Worm (Caenorhabditis elegans): ENCODE measurements around the gene F53F4.18.

F53F4.18 gene

DNA sequence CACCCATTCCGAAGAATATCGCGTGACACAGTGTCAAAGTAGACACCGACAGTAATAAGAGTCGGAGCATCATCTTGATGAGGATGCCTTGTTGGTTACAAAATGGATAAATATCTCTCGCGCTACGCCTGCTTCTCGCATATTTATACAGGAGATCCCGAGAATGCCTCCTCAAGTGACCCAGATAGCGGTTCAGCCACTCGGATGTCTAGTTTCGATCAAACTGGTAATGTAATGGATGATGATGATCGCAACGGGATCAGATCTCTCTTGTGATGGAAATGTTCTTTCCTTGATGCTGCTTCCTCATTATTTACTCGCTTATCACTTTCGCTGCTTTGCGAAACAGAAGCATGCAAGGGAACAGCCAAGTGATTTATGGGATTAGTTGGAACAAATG is 26.1 kb upstream of the F53F4.18 start, which contains the start of gene grl-17:
Gene grl-17 (minus strand): TSS at position 101 of the 400 bp plus-strand sequence.
- TF ChIP-seq hlh-11 (tag; optimal IDR thresholded peaks at IDR 0.05) (no peak), unc-62 (GFP tag; optimal IDR thresholded peaks at IDR 0.05 in 1 of 2) (peak in 1 of 2 experiments; percentile 87), unc-62 (tag; optimal IDR thresholded peaks at IDR 0.05) (no peak)

DNA sequence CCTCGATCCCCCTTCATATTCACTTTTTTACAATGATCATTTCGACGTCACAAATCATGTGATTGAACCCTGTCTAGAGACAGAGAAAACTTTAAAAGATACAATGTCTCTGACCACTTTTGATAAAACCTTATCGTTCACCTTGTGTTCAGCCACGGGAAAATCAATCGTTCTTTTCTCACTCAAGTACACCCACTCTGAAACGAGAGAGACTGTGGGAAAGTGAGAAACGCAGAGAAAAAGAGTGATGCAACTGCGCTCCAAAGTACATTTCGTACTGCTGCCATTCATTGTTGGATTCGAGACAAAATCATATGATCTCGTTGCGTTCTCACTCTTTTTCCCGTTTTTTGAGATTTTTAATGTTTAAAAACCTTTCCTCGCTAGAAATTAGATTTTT is 24.7 kb upstream of the F53F4.18 start:
- 0 out of 2 replicates have a peak, but pooled peaks have one; percentile 65 for TF ChIP-seq nhr-42 (GFP tag; IDR thresholded peaks at IDR 0.05)
- TF ChIP-seq unc-62 (GFP tag; optimal IDR thresholded peaks at IDR 0.05 in 1 of 2): peak in 1 of 2 experiments; percentile 80
- no peak for TF ChIP-seq unc-62 (tag; optimal IDR thresholded peaks at IDR 0.05)
- no peak for TF ChIP-seq Y105C5A.15 (GFP tag; IDR thresholded peaks at IDR 0.05)
- no peak for TF ChIP-seq nhr-111 (GFP tag; optimal IDR thresholded peaks at IDR 0.05)
- no peak for TF ChIP-seq set-16 (GFP tag; IDR thresholded peaks at IDR 0.05)
- peak; percentile 78 for TF ChIP-seq rbr-2 (tag; optimal IDR thresholded peaks at IDR 0.05)
- TF ChIP-seq aha-1 (tag): peak; percentile 74
- TF ChIP-seq nhr-10 (tag; optimal IDR thresholded peaks at IDR 0.05): peak; percentile 20
- TF ChIP-seq spr-1 (tag; optimal IDR thresholded peaks at IDR 0.05): peak; percentile 69
- peak; percentile 70 for TF ChIP-seq duxl-1 (tag; optimal IDR thresholded peaks at IDR 0.05; ENCODE audit: poor library complexity)
- peak; percentile 81 for TF ChIP-seq ztf-7 (tag; optimal IDR thresholded peaks at IDR 0.05)
- TF ChIP-seq hlh-11 (tag; optimal IDR thresholded peaks at IDR 0.05): peak; percentile 97
- TF ChIP-seq ceh-62 (tag; optimal IDR thresholded peaks at IDR 0.05): no peak
- peak; percentile 58; the same call in 1 of the 2 replicates for TF ChIP-seq tra-1 (GFP tag; IDR thresholded peaks at IDR 0.05)
- TF ChIP-seq aly-2 (tag; optimal IDR thresholded peaks at IDR 0.05): no peak
- TF ChIP-seq unc-39 (tag; optimal IDR thresholded peaks at IDR 0.05): no peak
- TF ChIP-seq zfp-3 (GFP tag; conservative IDR thresholded peaks at IDR 0.05): peak; percentile 53; the same call in 1 of the 2 replicates
- TF ChIP-seq dmd-8 (GFP tag; IDR thresholded peaks at IDR 0.05): no peak
- peak; percentile 95 for TF ChIP-seq nhr-28 (tag; optimal IDR thresholded peaks at IDR 0.05)
- TF ChIP-seq nhr-48 (tag; optimal IDR thresholded peaks at IDR 0.05): peak; percentile 93
- TF ChIP-seq ama-1 (optimal IDR thresholded peaks at IDR 0.05): peak; percentile 83
- TF ChIP-seq daf-19 (GFP tag; conservative IDR thresholded peaks at IDR 0.05): no peak
- TF ChIP-seq arid-1 (GFP tag; conservative IDR thresholded peaks at IDR 0.05): peak; percentile 66
- TF ChIP-seq mep-1 (tag; optimal IDR thresholded peaks at IDR 0.05): peak; percentile 95
- TF ChIP-seq pha-4 (GFP tag; IDR thresholded peaks at IDR 0.05): peak; percentile 66
- peak; percentile 3 for TF ChIP-seq pha-4 (tag; optimal IDR thresholded peaks at IDR 0.05)
- TF ChIP-seq R02D3.7 (tag; optimal IDR thresholded peaks at IDR 0.05): no peak
- TF ChIP-seq D1046.2 (GFP tag; IDR thresholded peaks at IDR 0.05): no peak
- no peak for TF ChIP-seq F10B5.3 (tag; optimal IDR thresholded peaks at IDR 0.05)
- 0 out of 2 replicates have a peak, but pooled peaks have one; percentile 28 for TF ChIP-seq ceh-44 (GFP tag; IDR thresholded peaks at IDR 0.05)
- TF ChIP-seq dmd-6 (GFP tag; IDR thresholded peaks at IDR 0.05): peak; percentile 88
- no peak for TF ChIP-seq egl-27 (tag; optimal IDR thresholded peaks at IDR 0.05)
- no peak for TF ChIP-seq lir-3 (tag; optimal IDR thresholded peaks at IDR 0.05)
- peak; percentile 71; the same call in 1 of the 2 replicates for TF ChIP-seq saeg-2 (GFP tag; IDR thresholded peaks at IDR 0.05)
- TF ChIP-seq skn-1 (tag; optimal IDR thresholded peaks at IDR 0.05): no peak
- no peak for TF ChIP-seq tag-97 (GFP tag; IDR thresholded peaks at IDR 0.05)
- TF ChIP-seq lin-15B (tag; optimal IDR thresholded peaks at IDR 0.05): peak; percentile 47
- TF ChIP-seq lin-39 (tag; optimal IDR thresholded peaks at IDR 0.05): no peak
- TF ChIP-seq pqm-1 (tag; optimal IDR thresholded peaks at IDR 0.05): peak; percentile 81
- no peak for TF ChIP-seq madf-9 (GFP tag; conservative IDR thresholded peaks at IDR 0.05)
- TF ChIP-seq daf-8 (GFP tag; IDR thresholded peaks at IDR 0.05): no peak
- peak in 1 of 2 experiments; percentile 72 for TF ChIP-seq mdl-1 (tag; optimal IDR thresholded peaks at IDR 0.05)
- TF ChIP-seq nhr-41 (GFP tag; IDR thresholded peaks at IDR 0.05): peak; percentile 80; the same call in 1 of the 2 replicates
- TF ChIP-seq daf-16 (GFP tag; optimal IDR thresholded peaks at IDR 0.05): peak in 1 of 2 experiments; percentile 33
- TF ChIP-seq daf-16 (tag; optimal IDR thresholded peaks at IDR 0.05): peak; percentile 69
- peak; percentile 53 for TF ChIP-seq fkh-10 (GFP tag; optimal IDR thresholded peaks at IDR 0.05)
- TF ChIP-seq zfp-2 (tag; optimal IDR thresholded peaks at IDR 0.05): no peak
- TF ChIP-seq F44E2.7 (GFP tag; IDR thresholded peaks at IDR 0.05): no peak
- TF ChIP-seq nhr-237 (tag; optimal IDR thresholded peaks at IDR 0.05): no peak
- TF ChIP-seq zip-11 (GFP tag; IDR thresholded peaks at IDR 0.05): no peak
